Worm (Caenorhabditis elegans) whole organism, young adult: ENCODE data around the gene best-23.

ENCODE experiments used
- B0035.1 ChIP-seq: sonication (generic microtip); optimal IDR thresholded peaks from 2 replicates; lab custom pipeline; 2016; ENCODE audit warnings: missing genetic modification characterization, mild to moderate bottlenecking, missing compliant biosample characterization, missing genotype, missing genetic modification reagents
- C17E4.6 ChIP-seq: fragments of 200-800 bp; sonication (Bioruptor generic); IDR thresholded peaks from 2 replicates; pipeline ENCODE4 v1.3.6; 2022; ENCODE audit warnings: missing genetic modification reagents, missing genetic modification characterization, missing compliant biosample characterization
- F22D6.2 ChIP-seq: sonication (generic microtip); optimal IDR thresholded peaks from 2 replicates; lab custom pipeline; 2016; ENCODE audit warnings: mild to moderate bottlenecking, missing genetic modification characterization, missing compliant biosample characterization
- F37B4.10 ChIP-seq: fragments of 200-800 bp; sonication (Bioruptor generic); IDR thresholded peaks from 2 replicates; pipeline ENCODE4 v1.3.6; 2022; ENCODE audit warnings: missing genetic modification characterization, missing compliant biosample characterization
- F49E8.2 ChIP-seq: sonication (generic microtip); optimal IDR thresholded peaks from 3 replicates; lab custom pipeline; 2017; ENCODE audit warnings: missing genetic modification characterization, mild to moderate bottlenecking, missing compliant biosample characterization, antibody characterized with exemption, moderate library complexity; ENCODE audit not compliant: insufficient read depth
- K11D2.4 ChIP-seq: fragments of 200-800 bp; sonication (Bioruptor generic); IDR thresholded peaks from 2 replicates; pipeline ENCODE4 v1.3.6; 2022; ENCODE audit warnings: missing genetic modification reagents, missing genetic modification characterization, missing compliant biosample characterization
- Y53F4B.3 ChIP-seq: fragments of 200-800 bp; sonication (Bioruptor generic); IDR thresholded peaks from 2 replicates; pipeline ENCODE4 v1.3.6; 2022; ENCODE audit warnings: missing genetic modification reagents, missing genetic modification characterization, missing compliant biosample characterization
- Y53G8AR.9 ChIP-seq: fragments of 200-800 bp; sonication (Bioruptor generic); conservative IDR thresholded peaks from 2 replicates; pipeline ENCODE4 v1.3.6; 2022; ENCODE audit warnings: missing genetic modification reagents, missing genetic modification characterization, missing compliant biosample characterization
- Y56A3A.18 ChIP-seq: fragments of 200-800 bp; sonication (Bioruptor generic); IDR thresholded peaks from 2 replicates; pipeline ENCODE4 v1.3.6; 2022; ENCODE audit warnings: missing genetic modification reagents, missing genetic modification characterization, missing compliant biosample characterization
- Y79H2A.3 ChIP-seq: fragments of 200-800 bp; sonication (Bioruptor generic); conservative IDR thresholded peaks from 2 replicates; pipeline ENCODE4 v1.3.6; 2022; ENCODE audit warnings: missing genetic modification reagents, missing genetic modification characterization, missing compliant biosample characterization
- akir-1 ChIP-seq: fragments of 200-800 bp; sonication (Bioruptor generic); optimal IDR thresholded peaks from 2 replicates; lab custom pipeline; 2018; ENCODE audit warnings: mild to moderate bottlenecking, missing genetic modification characterization, moderate library complexity, missing compliant biosample characterization
- attf-3 ChIP-seq: fragments of 200-800 bp; sonication (Bioruptor generic); conservative IDR thresholded peaks from 2 replicates; pipeline ENCODE4 v1.3.6; 2022; ENCODE audit warnings: missing genetic modification reagents, missing genetic modification characterization, missing compliant biosample characterization
- cebp-1 ChIP-seq, 2 experiments: fragments of 200-800 bp in 1 of 2; sonication (Bioruptor generic) in 1 of 2; sonication (generic microtip) in 1 of 2; IDR thresholded peaks in 1 of 2; optimal IDR thresholded peaks in 1 of 2; 2 replicates each; pipeline versions ENCODE4 v1.3.6 to Lab custom; 2017 to 2022; ENCODE audit warnings: missing compliant biosample characterization in 2 of 2, missing genetic modification characterization in 2 of 2, mild to moderate bottlenecking in 1 of 2, missing genetic modification reagents in 1 of 2, moderate library complexity in 1 of 2
- cebp-2 ChIP-seq: fragments of 200-800 bp; sonication (Bioruptor generic); IDR thresholded peaks from 2 replicates; pipeline ENCODE4 v1.3.6; 2022; ENCODE audit warnings: missing genetic modification characterization, missing compliant biosample characterization
- ceh-40 ChIP-seq: fragments of 200-800 bp; sonication (Bioruptor generic); IDR thresholded peaks from 2 replicates; pipeline ENCODE4 v1.3.6; 2022; ENCODE audit warnings: missing genetic modification characterization, missing compliant biosample characterization
- ceh-91 ChIP-seq: fragments of 200-800 bp; sonication (Bioruptor generic); IDR thresholded peaks from 2 replicates; pipeline ENCODE4 v1.3.6; 2022; ENCODE audit warnings: missing genetic modification reagents, missing genetic modification characterization, missing compliant biosample characterization
- chd-7 ChIP-seq: sonication (generic microtip); optimal IDR thresholded peaks from 2 replicates; lab custom pipeline; 2016; ENCODE audit warnings: mild to moderate bottlenecking, missing genetic modification characterization, moderate library complexity, missing compliant biosample characterization
- efl-1 ChIP-seq: fragments of 150-350 bp; optimal IDR thresholded peaks from 2 replicates; lab custom pipeline; 2014; ENCODE audit warnings: missing biosample characterization, missing genetic modification reagents, missing genetic modification characterization
- egl-18 ChIP-seq: fragments of 200-800 bp; sonication (Bioruptor generic); IDR thresholded peaks from 2 replicates; pipeline ENCODE4 v1.3.6; 2022; ENCODE audit warnings: missing genetic modification reagents, missing genetic modification characterization, missing compliant biosample characterization
- ekl-4 ChIP-seq: fragments of 200-800 bp; sonication (Bioruptor generic); IDR thresholded peaks from 2 replicates; pipeline ENCODE4 v1.3.6; 2022; ENCODE audit warnings: missing genetic modification reagents, missing genetic modification characterization, missing compliant biosample characterization
- hlh-26 ChIP-seq: fragments of 200-800 bp; sonication (Bioruptor generic); conservative IDR thresholded peaks from 2 replicates; pipeline ENCODE4 v1.3.6; 2022; ENCODE audit warnings: missing genetic modification reagents, missing genetic modification characterization, missing compliant biosample characterization
- hrde-1 ChIP-seq: sonication (generic microtip); optimal IDR thresholded peaks from 2 replicates; lab custom pipeline; 2016; ENCODE audit warnings: missing genetic modification characterization, mild to moderate bottlenecking, missing compliant biosample characterization, moderate library complexity, missing genotype, missing genetic modification reagents, borderline replicate concordance
- hsf-1 ChIP-seq: fragments of 200-800 bp; sonication (Bioruptor generic); IDR thresholded peaks from 2 replicates; pipeline ENCODE4 v1.3.6; 2022; ENCODE audit warnings: missing genetic modification reagents, missing genetic modification characterization, missing compliant biosample characterization
- let-526 ChIP-seq: fragments of 200-800 bp; sonication (Bioruptor generic); IDR thresholded peaks from 2 replicates; pipeline ENCODE4 v1.3.6; 2022; ENCODE audit warnings: missing genetic modification reagents, missing genetic modification characterization, missing compliant biosample characterization
- let-607 ChIP-seq, 2 experiments: fragments of 200-800 bp in 1 of 2; sonication (Bioruptor generic) in 1 of 2; sonication (generic microtip) in 1 of 2; optimal IDR thresholded peaks; 2 replicates each; lab custom pipeline; 2016 to 2018; ENCODE audit warnings: mild to moderate bottlenecking in 2 of 2, missing compliant biosample characterization in 2 of 2, missing genetic modification characterization in 2 of 2, moderate library complexity in 2 of 2, missing genotype in 1 of 2
- lin-35 ChIP-seq, 3 experiments: fragments of 150-350 bp in 2 of 3; sonication (generic microtip) in 1 of 3; optimal IDR thresholded peaks; 2 replicates each; lab custom pipeline; 2014 to 2018; ENCODE audit warnings: missing biosample characterization in 3 of 3, missing genetic modification characterization in 3 of 3, missing genetic modification reagents in 3 of 3
- lir-1 ChIP-seq: fragments of 200-800 bp; sonication (Bioruptor generic); conservative IDR thresholded peaks from 2 replicates; pipeline ENCODE4 v1.3.6; 2022; ENCODE audit warnings: missing genetic modification reagents, missing genetic modification characterization, missing compliant biosample characterization
- madf-6 ChIP-seq: fragments of 200-800 bp; sonication (Bioruptor generic); IDR thresholded peaks from 2 replicates; pipeline ENCODE4 v1.3.6; 2022; ENCODE audit warnings: missing genetic modification reagents, missing genetic modification characterization, missing compliant biosample characterization
- mcd-1 ChIP-seq: fragments of 200-800 bp; sonication (Bioruptor generic); IDR thresholded peaks from 2 replicates; pipeline ENCODE4 v1.3.6; 2022; ENCODE audit warnings: missing genetic modification reagents, missing genetic modification characterization, missing compliant biosample characterization
- mel-28 ChIP-seq: sonication (generic microtip); optimal IDR thresholded peaks from 2 replicates; lab custom pipeline; 2016; ENCODE audit warnings: borderline replicate concordance, mild to moderate bottlenecking, missing genetic modification characterization, missing compliant biosample characterization
- mes-4 ChIP-seq: sonication (generic microtip); optimal IDR thresholded peaks from 2 replicates; lab custom pipeline; 2016; ENCODE audit warnings: missing genotype, missing genetic modification characterization, missing compliant biosample characterization
- mxl-1 ChIP-seq: sonication (generic microtip); optimal IDR thresholded peaks from 2 replicates; lab custom pipeline; 2016; ENCODE audit warnings: missing genetic modification characterization, missing compliant biosample characterization
- nfya-1 ChIP-seq: sonication (generic microtip); optimal IDR thresholded peaks from 2 replicates; lab custom pipeline; 2017; ENCODE audit warnings: antibody characterized with exemption, missing compliant biosample characterization, missing genetic modification characterization, borderline replicate concordance; ENCODE audit not compliant: insufficient read depth
- nfya-2 ChIP-seq: fragments of 200-800 bp; sonication (Bioruptor generic); IDR thresholded peaks from 2 replicates; pipeline ENCODE4 v1.3.6; 2022; ENCODE audit warnings: missing genetic modification reagents, missing genetic modification characterization, missing compliant biosample characterization
- nhr-90 ChIP-seq: sonication (generic microtip); optimal IDR thresholded peaks from 2 replicates; lab custom pipeline; 2016; ENCODE audit warnings: missing genotype, mild to moderate bottlenecking, missing genetic modification characterization, missing compliant biosample characterization
- pbrm-1 ChIP-seq: fragments of 200-800 bp; sonication (Bioruptor generic); IDR thresholded peaks from 2 replicates; pipeline ENCODE4 v1.3.6; 2022; ENCODE audit warnings: missing genetic modification reagents, missing genetic modification characterization, missing compliant biosample characterization
- pha-4 ChIP-seq: fragments of 150-350 bp; sonication (generic microtip); optimal IDR thresholded peaks from 2 replicates; lab custom pipeline; 2014; ENCODE audit warnings: missing biosample characterization, missing genetic modification reagents, missing genetic modification characterization
- rpc-1 ChIP-seq, 2 experiments: fragments of 150-350 bp in 1 of 2; sonication (generic microtip) in 1 of 2; optimal IDR thresholded peaks; 2 replicates each; lab custom pipeline; 2014 to 2018; ENCODE audit warnings: missing biosample characterization in 1 of 2, missing genetic modification characterization in 1 of 2, missing genetic modification reagents in 1 of 2, missing genotype in 1 of 2
- snpc-1.1 ChIP-seq: sonication (generic microtip); optimal IDR thresholded peaks from 2 replicates; lab custom pipeline; 2017; ENCODE audit warnings: missing genetic modification characterization, mild to moderate bottlenecking, missing compliant biosample characterization, antibody characterized with exemption, moderate library complexity, missing genotype, missing genetic modification reagents; ENCODE audit not compliant: insufficient read depth
- snpc-1.3 ChIP-seq: sonication (generic microtip); optimal IDR thresholded peaks from 2 replicates; lab custom pipeline; 2017; ENCODE audit warnings: missing genetic modification characterization, mild to moderate bottlenecking, missing compliant biosample characterization, antibody characterized with exemption, moderate library complexity, missing genotype, missing genetic modification reagents; ENCODE audit not compliant: insufficient read depth
- tlf-1 ChIP-seq: fragments of 200-800 bp; sonication (Bioruptor generic); optimal IDR thresholded peaks from 2 replicates; lab custom pipeline; 2018; ENCODE audit warnings: mild to moderate bottlenecking, missing genetic modification characterization, missing compliant biosample characterization
- unc-130 ChIP-seq: sonication (generic microtip); optimal IDR thresholded peaks from 2 replicates; lab custom pipeline; 2016; ENCODE audit warnings: missing genetic modification reagents, missing genetic modification characterization, missing compliant biosample characterization
- ztf-18 ChIP-seq: sonication (generic microtip); optimal IDR thresholded peaks from 2 replicates; lab custom pipeline; 2016; ENCODE audit warnings: missing genotype, mild to moderate bottlenecking, missing genetic modification characterization, missing compliant biosample characterization
- ztf-22 ChIP-seq: fragments of 200-800 bp; sonication (Bioruptor generic); optimal IDR thresholded peaks from 2 replicates; lab custom pipeline; 2018; ENCODE audit warnings: mild to moderate bottlenecking, missing genetic modification characterization, moderate library complexity, missing compliant biosample characterization
- ztf-28 ChIP-seq: fragments of 200-800 bp; sonication (Bioruptor generic); IDR thresholded peaks from 2 replicates; pipeline ENCODE4 v1.3.6; 2022; ENCODE audit warnings: missing genetic modification reagents, missing genetic modification characterization, missing compliant biosample characterization
- ztf-3 ChIP-seq: fragments of 200-800 bp; sonication (Bioruptor generic); optimal IDR thresholded peaks from 2 replicates; lab custom pipeline; 2018; ENCODE audit warnings: mild to moderate bottlenecking, missing genetic modification characterization, missing compliant biosample characterization

Gene best-23

ce11 chrII:7880373-7880862 is 27.0 kb downstream of the best-23 start, which contains the start of gene perm-1 (continued):
- TF ChIP-seq hlh-26 (GFP tag; lab: Robert Waterston, UW) = no peak
- no peak for TF ChIP-seq F37B4.10
- TF ChIP-seq ztf-22 = no peak
- peak; percentile 96 for TF ChIP-seq efl-1
- TF ChIP-seq cebp-1 (GFP tag; IDR thresholded peaks at IDR 0.05; lab: Robert Waterston, UW) = no peak
- no peak for TF ChIP-seq cebp-1 (tag; optimal IDR thresholded peaks at IDR 0.05; lab: Kevin White, UChicago)
- peak; percentile 92 for TF ChIP-seq hsf-1
- TF ChIP-seq attf-3 (GFP tag; lab: Robert Waterston, UW) = peak; percentile 51; the same call in 1 of the 2 replicates
- peak; percentile 36; the same call in 1 of the 2 replicates for TF ChIP-seq lir-1 (GFP tag; lab: Robert Waterston, UW)
- TF ChIP-seq pbrm-1 = peak; percentile 57
- peak; percentile 87 for TF ChIP-seq F49E8.2 (tag; lab: Kevin White, UChicago)
- no peak for TF ChIP-seq mxl-1 (tag; lab: Kevin White, UChicago)
- peak; percentile 81 for TF ChIP-seq ekl-4 (GFP tag; lab: Robert Waterston, UW)
- no peak for TF ChIP-seq B0035.1
- no peak for TF ChIP-seq F22D6.2 (tag; lab: Kevin White, UChicago)
- no peak for TF ChIP-seq cebp-2
- no peak for TF ChIP-seq nfya-1 (tag; lab: Kevin White, UChicago)
- peak; percentile 82 for TF ChIP-seq snpc-1.3 (tag; lab: Kevin White, UChicago)
- peak; percentile 71; the same call in 1 of the 2 replicates for TF ChIP-seq ztf-28 (GFP tag; lab: Robert Waterston, UW)
- TF ChIP-seq nfya-2 (GFP tag; lab: Robert Waterston, UW) = no peak
- TF ChIP-seq Y53F4B.3 = peak; percentile 60; the same call in 1 of the 2 replicates
- TF ChIP-seq Y53G8AR.9 (GFP tag; lab: Robert Waterston, UW) = peak; percentile 50; the same call in 1 of the 2 replicates
- no peak for TF ChIP-seq chd-7 (tag; lab: Kevin White, UChicago)
- no peak for TF ChIP-seq akir-1 (GFP tag; lab: Kevin White, UChicago)
- peak in 1 of 3 experiments; percentile 61 for TF ChIP-seq lin-35 (GFP tag; optimal IDR thresholded peaks at IDR 0.05; lab: Kevin White, UChicago)
- TF ChIP-seq hrde-1 (tag; lab: Kevin White, UChicago) = peak; percentile 47
- 0 out of 2 replicates have a peak, but pooled peaks have one; percentile 60 for TF ChIP-seq C17E4.6 (GFP tag; lab: Robert Waterston, UW)
- no peak for TF ChIP-seq Y56A3A.18 (GFP tag; lab: Robert Waterston, UW)
- TF ChIP-seq unc-130 (GFP tag; lab: Kevin White, UChicago) = peak; percentile 93
- TF ChIP-seq rpc-1 (optimal IDR thresholded peaks at IDR 0.05; lab: Kevin White, UChicago) = no peak
- no peak for TF ChIP-seq rpc-1 (tag; optimal IDR thresholded peaks at IDR 0.05; lab: Kevin White, UChicago)
- no peak for TF ChIP-seq nhr-90 (tag; lab: Kevin White, UChicago)
- TF ChIP-seq ztf-3 (GFP tag; lab: Kevin White, UChicago) = no peak
- no peak for TF ChIP-seq egl-18
- TF ChIP-seq mel-28 (tag; lab: Kevin White, UChicago) = no peak
- peak; percentile 73 for TF ChIP-seq snpc-1.1
- peak; percentile 93 for TF ChIP-seq tlf-1
- no peak for TF ChIP-seq let-607 (tag; optimal IDR thresholded peaks at IDR 0.05; lab: Kevin White, UChicago)
- TF ChIP-seq K11D2.4 (GFP tag; lab: Robert Waterston, UW) = no peak
- peak; percentile 65; the same call in 1 of the 2 replicates for TF ChIP-seq mcd-1 (GFP tag; lab: Robert Waterston, UW)
- no peak for TF ChIP-seq Y79H2A.3 (GFP tag; lab: Robert Waterston, UW)
- no peak for TF ChIP-seq pha-4 (tag; lab: Kevin White, UChicago)
- TF ChIP-seq let-526 (GFP tag; lab: Robert Waterston, UW) = no peak
- TF ChIP-seq ztf-18 = peak; percentile 44
- TF ChIP-seq madf-6 (GFP tag; lab: Robert Waterston, UW) = peak; percentile 99
- peak; percentile 96 for TF ChIP-seq ceh-91 (GFP tag; lab: Robert Waterston, UW)
- no peak for TF ChIP-seq ceh-40
- TF ChIP-seq mes-4 (tag; lab: Kevin White, UChicago) = no peak
